Worm (Caenorhabditis elegans): ENCODE measurements around the gene K02E11.3.

Gene K02E11.3

DNA sequence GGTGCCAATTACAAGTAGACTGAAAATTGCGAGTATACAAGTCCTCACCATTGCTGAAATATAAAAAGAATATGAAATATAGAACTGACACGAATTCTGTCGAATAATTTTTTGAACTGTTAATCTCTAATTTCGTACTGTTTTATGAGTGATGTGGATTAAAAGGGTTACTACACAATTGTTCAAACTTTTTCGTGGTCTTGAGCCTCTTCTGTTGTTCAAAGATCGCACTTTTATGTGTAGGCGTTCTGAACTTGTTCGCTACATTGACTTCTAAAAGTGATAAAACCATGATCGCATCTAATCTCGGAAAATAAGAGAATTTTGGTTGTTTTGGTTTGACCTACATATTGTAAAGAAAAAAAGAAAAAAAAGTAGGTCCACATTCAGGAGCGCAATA, 1.4 kb upstream of the K02E11.3 start, which contains the start of gene K02E11.4:
TSS of gene K02E11.4 (minus strand) at position 101 of the 400 bp plus-strand sequence.
- TF ChIP-seq isw-1 (GFP tag; IDR thresholded peaks at IDR 0.05) (no peak), ceh-82 (tag; optimal IDR thresholded peaks at IDR 0.05) (no peak), xbp-1 (tag; optimal IDR thresholded peaks at IDR 0.05) (no peak), mdl-1 (tag; optimal IDR thresholded peaks at IDR 0.05) (no peak), grh-1 (GFP tag; IDR thresholded peaks at IDR 0.05) (no peak), skn-1 (tag; optimal IDR thresholded peaks at IDR 0.05) (no peak), nhr-12 (tag; optimal IDR thresholded peaks at IDR 0.05) (no peak), nhr-11 (tag; optimal IDR thresholded peaks at IDR 0.05) (no peak), hlh-17 (GFP tag; optimal IDR thresholded peaks at IDR 0.05; ENCODE audit: borderline replicate concordance) (no peak), lin-14 (GFP tag; optimal IDR thresholded peaks at IDR 0.05) (no peak), ceh-88 (GFP tag; IDR thresholded peaks at IDR 0.05) (no peak)

DNA sequence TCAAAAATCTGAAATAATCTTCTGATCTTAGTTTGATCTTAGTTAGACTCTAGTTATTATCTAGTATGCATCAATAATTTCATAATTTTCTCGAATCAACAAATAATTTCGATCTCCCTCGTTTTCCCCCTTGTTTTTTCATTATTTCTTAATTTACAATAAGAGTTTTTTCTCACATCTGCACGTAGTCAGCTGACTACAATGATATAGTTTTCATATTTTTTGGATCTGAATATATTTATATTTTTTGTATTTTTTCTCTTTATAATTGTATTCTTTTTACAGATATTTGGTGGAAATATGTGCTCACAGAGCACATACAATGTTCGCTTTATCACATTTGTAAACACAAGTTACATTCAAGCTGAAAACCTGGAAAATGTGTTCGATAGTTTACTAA, 2.8 kb downstream of the K02E11.3 start, which contains the start of gene sre-7:
TSS of gene sre-7 (plus strand) at position 301 of the 400 bp plus-strand sequence.
- no peak for TF ChIP-seq mef-2 (tag; optimal IDR thresholded peaks at IDR 0.05)
- no peak for TF ChIP-seq fkh-8 (tag; optimal IDR thresholded peaks at IDR 0.05)
- TF ChIP-seq zag-1 (tag; optimal IDR thresholded peaks at IDR 0.05), result no peak
- no peak for TF ChIP-seq ztf-4 (tag; optimal IDR thresholded peaks at IDR 0.05)
- no peak for TF ChIP-seq aha-1 (tag; optimal IDR thresholded peaks at IDR 0.05)
- TF ChIP-seq sptf-1 (tag; optimal IDR thresholded peaks at IDR 0.05), result no peak
- no peak for TF ChIP-seq ceh-82 (tag; optimal IDR thresholded peaks at IDR 0.05)
- TF ChIP-seq rnt-1 (tag; optimal IDR thresholded peaks at IDR 0.05), result no peak

DNA sequence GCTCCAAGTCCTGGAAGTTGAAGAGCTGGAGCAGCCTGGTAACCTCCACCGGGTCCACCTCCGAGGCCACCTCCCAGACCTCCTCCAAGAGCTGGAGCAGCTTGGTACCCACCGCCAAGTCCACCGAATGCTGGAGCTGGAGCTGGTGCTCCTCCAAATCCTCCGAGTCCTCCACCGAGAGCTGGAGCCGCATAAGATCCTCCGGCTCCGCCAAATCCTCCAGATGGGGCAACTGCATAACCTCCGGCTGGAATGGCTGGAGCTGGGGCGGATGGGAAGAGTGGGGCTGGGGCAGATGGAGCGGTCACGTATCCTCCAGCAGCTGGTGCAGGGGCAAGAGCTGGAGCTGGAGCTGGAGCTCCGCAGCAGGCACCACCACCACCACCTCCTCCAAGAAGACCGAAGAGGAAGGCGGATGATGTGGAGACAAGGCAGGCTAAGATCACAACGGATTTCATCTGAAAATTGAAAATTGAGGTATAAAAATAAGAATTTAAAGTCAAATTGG, 5.9 kb downstream of the K02E11.3 start, which contains the start of gene K02E11.10:
TSS of gene K02E11.10 (minus strand) at position 458 of the 508 bp plus-strand sequence.
- TF ChIP-seq lin-15B (tag; optimal IDR thresholded peaks at IDR 0.05), result no peak
- TF ChIP-seq ceh-8 (GFP tag; optimal IDR thresholded peaks at IDR 0.05), result peak; percentile 25
- no peak for TF ChIP-seq lin-35 (GFP tag; optimal IDR thresholded peaks at IDR 0.05)
- TF ChIP-seq Y116A8C.19 (tag; optimal IDR thresholded peaks at IDR 0.05; ENCODE audit: borderline replicate concordance), result no peak
- TF ChIP-seq nhr-84 (tag; optimal IDR thresholded peaks at IDR 0.05), result no peak

DNA sequence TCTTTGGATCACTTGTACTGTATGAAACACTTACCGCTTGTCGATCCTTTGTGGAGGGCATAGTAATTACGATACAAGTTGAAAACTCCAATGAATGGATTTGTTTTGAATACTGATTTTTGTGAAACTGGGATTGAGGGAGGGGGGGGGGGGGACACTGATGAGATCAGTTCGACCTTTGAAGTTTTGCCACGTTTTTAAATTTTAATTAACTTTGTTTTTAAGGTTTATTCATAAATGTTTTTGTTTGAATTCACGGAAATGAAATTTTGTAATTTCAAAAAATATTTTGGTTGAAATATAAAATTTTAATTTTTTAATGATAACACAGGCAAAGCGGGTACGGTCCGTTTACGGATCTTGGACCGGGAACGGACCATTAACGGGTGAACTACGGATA, 10.7 kb downstream of the K02E11.3 start, which contains the start of gene ent-3:
TSS of gene ent-3 (minus strand) at position 101 of the 400 bp plus-strand sequence.
- TF ChIP-seq mep-1 (tag; optimal IDR thresholded peaks at IDR 0.05) (no peak), ceh-8 (GFP tag; optimal IDR thresholded peaks at IDR 0.05) (no peak), rnt-1 (tag; optimal IDR thresholded peaks at IDR 0.05) (no peak), jun-1 (tag; optimal IDR thresholded peaks at IDR 0.05) (no peak)

DNA sequence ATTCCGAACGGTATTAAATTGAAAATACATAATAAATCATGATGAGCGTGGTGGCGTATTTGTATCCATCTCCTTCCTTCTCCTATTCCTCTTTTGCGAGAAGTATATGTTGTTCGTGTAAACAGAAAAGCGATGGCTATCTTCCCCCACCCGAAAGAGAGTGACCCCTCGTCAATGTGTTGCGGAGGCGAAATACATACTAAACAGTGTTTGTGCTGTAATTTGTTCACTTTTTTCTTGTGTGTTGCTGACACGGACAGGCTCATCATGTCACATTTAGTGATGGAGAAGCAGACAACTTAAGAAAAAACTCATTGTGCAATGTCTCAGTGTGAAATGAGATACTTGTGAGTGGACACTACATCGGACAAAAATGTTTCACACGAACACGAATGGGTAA, 15.0 kb downstream of the K02E11.3 start:
- TF ChIP-seq nhr-85 (tag), result peak; percentile 37
- TF ChIP-seq elt-3 (tag; optimal IDR thresholded peaks at IDR 0.05), result no peak
- TF ChIP-seq blmp-1 (tag; optimal IDR thresholded peaks at IDR 0.05), result peak; percentile 33

DNA sequence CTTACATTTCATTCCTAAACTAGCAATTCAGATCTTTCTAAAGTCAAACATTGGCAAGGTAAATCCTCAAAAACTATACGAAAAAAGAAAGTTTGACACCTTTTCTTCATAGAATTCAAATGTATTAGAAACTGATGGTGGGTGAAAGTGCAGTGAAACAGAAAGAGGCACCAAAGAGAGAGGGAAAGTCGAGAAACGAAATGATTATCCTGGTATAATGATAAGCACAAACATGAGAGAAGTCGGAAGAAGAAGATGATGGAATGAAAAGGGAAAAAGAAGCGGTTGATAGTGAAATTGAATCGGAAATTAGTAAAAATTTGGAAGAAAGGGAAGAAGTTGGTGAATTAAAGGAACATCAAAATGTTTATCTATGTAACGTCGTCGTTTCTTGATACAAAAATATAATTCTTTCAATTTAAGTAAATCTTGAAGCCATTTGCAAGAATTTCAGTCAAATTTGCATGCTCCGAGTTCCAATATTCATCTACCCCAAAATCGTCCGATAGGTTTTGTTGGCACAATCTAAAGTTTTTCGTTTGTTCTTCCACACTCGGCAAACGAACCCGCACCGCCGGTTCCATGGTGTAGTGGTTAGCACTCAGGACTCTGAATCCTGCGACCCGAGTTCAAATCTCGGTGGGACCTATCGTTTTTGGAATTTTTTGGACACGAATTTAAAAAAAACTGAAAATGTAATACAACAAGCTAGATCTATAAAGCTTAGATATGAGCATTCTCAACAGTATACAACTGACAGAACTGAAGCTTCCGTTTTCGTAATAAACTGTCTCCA, 15.7 kb downstream of the K02E11.3 start:
- TF ChIP-seq ztf-4 (tag; optimal IDR thresholded peaks at IDR 0.05), result no peak
- TF ChIP-seq nhr-90 (tag; optimal IDR thresholded peaks at IDR 0.05; ENCODE audit: poor library complexity), result peak; percentile 20
- TF ChIP-seq egl-27 (tag; optimal IDR thresholded peaks at IDR 0.05), result no peak
- no peak for TF ChIP-seq alr-1 (tag; optimal IDR thresholded peaks at IDR 0.05; ENCODE audit: borderline replicate concordance)
- no peak for TF ChIP-seq nhr-85 (tag)
- TF ChIP-seq pax-3 (tag; optimal IDR thresholded peaks at IDR 0.05), result no peak
- TF ChIP-seq blmp-1 (tag; optimal IDR thresholded peaks at IDR 0.05), result peak; percentile 75
- TF ChIP-seq skn-1 (tag; optimal IDR thresholded peaks at IDR 0.05), result no peak
- TF ChIP-seq lin-35 (GFP tag; optimal IDR thresholded peaks at IDR 0.05), result no peak
- no peak for TF ChIP-seq pqm-1 (tag; optimal IDR thresholded peaks at IDR 0.05)
- TF ChIP-seq mef-2 (tag; optimal IDR thresholded peaks at IDR 0.05), result no peak
- peak; percentile 1 for TF ChIP-seq dsc-1 (tag; optimal IDR thresholded peaks at IDR 0.05)
- TF ChIP-seq rnt-1 (tag; optimal IDR thresholded peaks at IDR 0.05), result peak; percentile 37
